Fruit fly (Drosophila melanogaster) Kc167 (cell line): Measurements from ENCODE around the gene Oatp33Eb.

ENCODE experiments used
- h ChIP-seq: fragments of >200 bp; optimal IDR thresholded peaks from 3 replicates; lab custom pipeline; 2018; ENCODE audit warnings: missing external identifiers
- psq ChIP-seq: fragments of >200 bp; optimal IDR thresholded peaks from 2 replicates; lab custom pipeline; 2017; ENCODE audit warnings: missing external identifiers

- TF ChIP-seq psq (lab: Kevin White, UChicago), result no peak
- no peak for TF ChIP-seq h (lab: Kevin White, UChicago)
Measured at dm6 chr2L:12465164-12466011, 17.1 kb downstream of the Oatp33Eb start.
